Worm (Caenorhabditis elegans): ENCODE results near the gene mps-4.

DNA sequence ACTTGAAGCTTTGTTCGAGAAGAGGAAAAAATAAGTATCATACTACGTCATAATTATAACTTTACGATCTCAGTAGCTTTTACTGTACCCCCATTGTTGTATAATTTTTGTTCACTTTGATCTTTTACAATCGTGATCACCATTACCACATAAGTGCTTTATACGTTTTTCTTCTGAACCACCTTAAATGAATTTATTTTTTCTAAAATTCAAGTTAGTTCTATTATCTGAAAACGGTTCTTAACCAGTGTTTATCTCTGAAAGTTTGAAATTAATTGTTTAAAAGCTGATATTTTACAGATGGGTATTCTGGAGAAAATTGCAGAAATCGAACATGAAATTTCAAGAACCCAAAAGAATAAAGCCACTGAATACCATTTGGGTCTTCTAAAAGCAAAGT is 26.0 kb downstream of the mps-4 start, which contains the start of gene C02F5.3:
- TF ChIP-seq tab-1 (GFP tag; IDR thresholded peaks at IDR 0.05) (no peak), flt-1 (GFP tag; IDR thresholded peaks at IDR 0.05) (no peak), ztf-29 (GFP tag; IDR thresholded peaks at IDR 0.05) (no peak), ztf-23 (GFP tag; IDR thresholded peaks at IDR 0.05) (no peak), T22C8.4 (GFP tag; IDR thresholded peaks at IDR 0.05) (no peak)
